Worm (Caenorhabditis elegans): ENCODE results near the gene F42A9.6.

DNA sequence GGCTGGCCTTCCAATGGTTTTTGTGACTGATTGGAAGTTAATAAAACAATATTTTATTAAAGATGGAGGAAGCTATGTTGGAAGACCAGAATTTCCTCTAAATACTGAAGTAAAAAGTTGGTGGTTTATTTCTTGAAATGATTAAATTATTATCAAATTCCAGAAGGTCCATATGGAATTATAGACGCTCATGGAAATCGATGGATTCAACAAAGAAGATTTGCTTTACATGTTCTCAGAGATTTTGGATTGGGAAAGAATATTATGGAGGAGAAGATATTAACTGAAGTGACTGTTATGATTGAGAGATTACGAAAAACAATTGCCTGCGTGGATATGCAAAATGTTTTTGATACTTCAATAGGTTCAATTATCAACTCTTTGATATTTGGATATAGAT, 6.3 kb downstream of the F42A9.6 start:
- no peak for TF ChIP-seq flt-1 (GFP tag; IDR thresholded peaks at IDR 0.05)
- TF ChIP-seq cog-1 (tag; optimal IDR thresholded peaks at IDR 0.05): no peak
- no peak for TF ChIP-seq T22C8.4 (GFP tag; IDR thresholded peaks at IDR 0.05)
- no peak for TF ChIP-seq tab-1 (GFP tag; IDR thresholded peaks at IDR 0.05)
- no peak for TF ChIP-seq ztf-23 (GFP tag; IDR thresholded peaks at IDR 0.05)
